Worm (Caenorhabditis elegans): ENCODE data around the gene nspc-3.

DNA sequence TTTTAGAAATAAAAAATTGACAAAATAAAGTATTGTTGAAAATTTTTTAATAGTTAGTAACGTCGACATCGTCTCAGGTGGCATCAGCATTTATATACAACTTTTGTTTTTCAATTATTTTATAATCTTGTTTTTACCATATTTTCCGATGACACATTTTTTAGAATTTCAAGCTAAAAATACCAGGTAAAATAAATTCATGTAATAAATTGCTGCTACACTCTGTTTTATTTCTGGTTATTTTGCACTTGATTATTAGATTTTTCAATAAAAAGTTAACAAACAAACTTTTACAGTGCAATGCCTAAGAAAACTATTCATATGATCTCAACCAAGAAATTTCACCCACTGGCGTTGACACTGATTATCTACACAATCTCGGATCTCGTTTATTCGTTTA, 15.3 kb upstream of the nspc-3 start, which contains the start of gene C03G5.14:
- no peak for TF ChIP-seq ama-1 (optimal IDR thresholded peaks at IDR 0.05)
- no peak for TF ChIP-seq sea-1 (GFP tag; conservative IDR thresholded peaks at IDR 0.05)
- no peak for TF ChIP-seq tra-4 (tag; optimal IDR thresholded peaks at IDR 0.05)
- TF ChIP-seq F13C5.2 (tag; optimal IDR thresholded peaks at IDR 0.05): no peak
- no peak for TF ChIP-seq hmg-4 (GFP tag; optimal IDR thresholded peaks at IDR 0.05)
- TF ChIP-seq aly-1 (tag; optimal IDR thresholded peaks at IDR 0.05): no peak

All from whole organism, early embryonic.